Fruit fly (Drosophila melanogaster) whole organism, larva: ENCODE results near the gene Pak.

Experiments
- noc ChIP-seq: fragments of 200-800 bp; sonication (Bioruptor generic); optimal IDR thresholded peaks from 3 replicates; lab custom pipeline; 2019; ENCODE audit warnings: missing biosample characterization, mild to moderate bottlenecking, missing genetic modification characterization, moderate library complexity

The Pak gene

dm6 chr3R:6350755-6351154 lies at the start of gene Pak:
Gene Pak (plus strand): TSS chr3R:6350896.
- no peak for TF ChIP-seq noc

- TF ChIP-seq noc = no peak
Measured at dm6 chr3R:6301257-6301839, 49.3 kb upstream of the Pak start, which contains the start of gene Osi15. Gene Osi15 (plus strand): TSS chr3R:6301804.

- no peak for TF ChIP-seq noc
Measured at dm6 chr3R:6303738-6304137, 47.0 kb upstream of the Pak start, which contains the start of gene CG46396. Gene CG46396 (plus strand): TSS chr3R:6304038.

- TF ChIP-seq noc = no peak
Measured at dm6 chr3R:6304947-6305346, 45.7 kb upstream of the Pak start, which contains the start of gene Osi16. Gene Osi16 (plus strand): TSS chr3R:6305247.

dm6 chr3R:6306584-6306983 lies 44.1 kb upstream of the Pak start, which contains the start of gene CG46026:
Gene CG46026 (plus strand): TSS chr3R:6306884.
- no peak for TF ChIP-seq noc

- no peak for TF ChIP-seq noc
Measured at dm6 chr3R:6309676-6310075, 41.0 kb upstream of the Pak start, which contains the start of gene CG31560. Gene CG31560 (plus strand): TSS chr3R:6309976.

- no peak for TF ChIP-seq noc
Measured at dm6 chr3R:6311641-6312259, 38.9 kb upstream of the Pak start, which contains the start of gene Osi17. Gene Osi17 (plus strand): TSS chr3R:6311772.

dm6 chr3R:6315078-6315477 lies 35.6 kb upstream of the Pak start:
- TF ChIP-seq noc = no peak

dm6 chr3R:6329774-6330298 lies 20.9 kb upstream of the Pak start, which contains the start of gene Osi18:
Gene Osi18 (plus strand): TSS chr3R:6330248.
- no peak for TF ChIP-seq noc

- no peak for TF ChIP-seq noc
Measured at dm6 chr3R:6334906-6335433, 15.7 kb upstream of the Pak start, which contains the start of gene Osi19. Gene Osi19 (plus strand): TSS chr3R:6335362.

dm6 chr3R:6337397-6337796 lies 13.3 kb upstream of the Pak start:
- TF ChIP-seq noc = no peak

- no peak for TF ChIP-seq noc
Measured at dm6 chr3R:6339795-6340194, 10.9 kb upstream of the Pak start, which contains the start of gene Osi20. Gene Osi20 (plus strand): TSS chr3R:6340095.

dm6 chr3R:6341668-6342067 lies 9.0 kb upstream of the Pak start, which contains the start of gene CG17917:
Gene CG17917 (plus strand): TSS chr3R:6341968.
- TF ChIP-seq noc = no peak

dm6 chr3R:6342702-6343101 lies 8.0 kb upstream of the Pak start, which contains the start of gene CG10298:
Gene CG10298 (plus strand): TSS chr3R:6343002.
- TF ChIP-seq noc = no peak

dm6 chr3R:6343396-6344239 lies 7.1 kb upstream of the Pak start, which contains the start of gene CG17919:
Gene CG17919 (plus strand): TSS chr3R:6344029.
- TF ChIP-seq noc = no peak

- no peak for TF ChIP-seq noc
Measured at dm6 chr3R:6345814-6346213, 4.9 kb upstream of the Pak start, which contains the start of the genes SmD2 and CG18048. Gene SmD2 (minus strand): TSS chr3R:6345911. Gene CG18048 (plus strand): TSS chr3R:6346111.
